Fruit fly (Drosophila melanogaster) whole organism, prepupa: ENCODE data around the gene CG31019.

ENCODE experiments used
- CG10631 ChIP-seq: fragments of 200-800 bp; sonication (Bioruptor generic); optimal IDR thresholded peaks from 2 replicates; lab custom pipeline; 2016; ENCODE audit warnings: missing biosample characterization, missing genetic modification characterization
- CG11762 ChIP-seq: fragments of 200-800 bp; sonication (Bioruptor generic); optimal IDR thresholded peaks from 3 replicates; lab custom pipeline; 2016; ENCODE audit warnings: missing biosample characterization, missing genetic modification characterization; ENCODE audit not compliant: insufficient read depth
- CG11902 ChIP-seq: fragments of 200-800 bp; sonication (Bioruptor generic); optimal IDR thresholded peaks from 3 replicates; lab custom pipeline; 2016; ENCODE audit warnings: missing biosample characterization, missing genetic modification characterization
- CG15336 ChIP-seq: fragments of 200-800 bp; sonication (Bioruptor generic); IDR thresholded peaks from 2 replicates; pipeline ENCODE4 v1.3.6; 2022; ENCODE audit warnings: missing biosample characterization, missing genetic modification characterization
- CG1621 ChIP-seq: fragments of 200-800 bp; sonication (Bioruptor generic); optimal IDR thresholded peaks from 3 replicates; lab custom pipeline; 2018; ENCODE audit warnings: missing biosample characterization, mild to moderate bottlenecking, missing genetic modification characterization
- CG16779 ChIP-seq: fragments of 200-800 bp; sonication (Bioruptor generic); optimal IDR thresholded peaks from 3 replicates; lab custom pipeline; 2017; ENCODE audit warnings: missing biosample characterization, mild to moderate bottlenecking, missing genetic modification characterization
- CG32006 ChIP-seq: fragments of 200-800 bp; sonication (Bioruptor generic); optimal IDR thresholded peaks from 3 replicates; lab custom pipeline; 2017; ENCODE audit warnings: missing biosample characterization, mild to moderate bottlenecking, missing genetic modification characterization
- CG3919 ChIP-seq: fragments of 200-800 bp; sonication (Bioruptor generic); optimal IDR thresholded peaks from 3 replicates; lab custom pipeline; 2016; ENCODE audit warnings: missing biosample characterization, missing genetic modification characterization
- CG4318 ChIP-seq: fragments of 200-800 bp; sonication (Bioruptor generic); optimal IDR thresholded peaks from 3 replicates; lab custom pipeline; 2017; ENCODE audit warnings: missing biosample characterization, mild to moderate bottlenecking, missing genetic modification characterization
- CG6163 ChIP-seq: fragments of 200-800 bp; sonication (Bioruptor generic); IDR thresholded peaks from 3 replicates; pipeline ENCODE4 v1.3.6; 2022; ENCODE audit warnings: missing biosample characterization, missing genetic modification characterization
- CG6276 ChIP-seq: fragments of 200-800 bp; sonication (Bioruptor generic); optimal IDR thresholded peaks from 2 replicates; lab custom pipeline; 2017; ENCODE audit warnings: missing biosample characterization, mild to moderate bottlenecking, missing genetic modification characterization
- CG6792 ChIP-seq: fragments of 200-800 bp; sonication (Bioruptor generic); optimal IDR thresholded peaks from 3 replicates; lab custom pipeline; 2016; ENCODE audit warnings: missing biosample characterization, missing genetic modification characterization
- CG6808 ChIP-seq: fragments of 200-800 bp; sonication (Bioruptor generic); optimal IDR thresholded peaks from 3 replicates; lab custom pipeline; 2017; ENCODE audit warnings: missing biosample characterization, missing genetic modification characterization, mild to moderate bottlenecking, moderate library complexity, missing genetic modification reagents
- CG6854 ChIP-seq: fragments of 200-800 bp; sonication (Bioruptor generic); optimal IDR thresholded peaks from 2 replicates; lab custom pipeline; 2017; ENCODE audit warnings: missing biosample characterization, mild to moderate bottlenecking, missing genetic modification characterization
- CG8319 ChIP-seq: fragments of 200-800 bp; sonication (Bioruptor generic); optimal IDR thresholded peaks from 3 replicates; lab custom pipeline; 2016; ENCODE audit warnings: missing biosample characterization, missing genetic modification characterization
- CG8632 ChIP-seq: fragments of 200-800 bp; sonication (Bioruptor generic); optimal IDR thresholded peaks from 3 replicates; lab custom pipeline; 2016; ENCODE audit warnings: missing biosample characterization, missing genetic modification characterization
- CG9139 ChIP-seq: fragments of 200-800 bp; sonication (Bioruptor generic); optimal IDR thresholded peaks from 3 replicates; lab custom pipeline; 2017; ENCODE audit warnings: missing biosample characterization, mild to moderate bottlenecking, missing genetic modification characterization
- Ets21C ChIP-seq: fragments of 200-800 bp; sonication (Bioruptor generic); optimal IDR thresholded peaks from 3 replicates; lab custom pipeline; 2016; ENCODE audit warnings: missing biosample characterization, missing genetic modification characterization
- Gug ChIP-seq: fragments of 200-800 bp; sonication (Bioruptor generic); IDR thresholded peaks from 2 replicates; pipeline ENCODE4 v1.3.6; 2022; ENCODE audit warnings: missing biosample characterization, missing genetic modification characterization
- Hr39 ChIP-seq: fragments of 200-800 bp; sonication (Bioruptor generic); optimal IDR thresholded peaks from 2 replicates; lab custom pipeline; 2016; ENCODE audit warnings: missing biosample characterization, missing genetic modification characterization
- Hr4 ChIP-seq: fragments of 200-800 bp; sonication (Bioruptor generic); optimal IDR thresholded peaks from 3 replicates; lab custom pipeline; 2016; ENCODE audit warnings: missing biosample characterization, missing genetic modification characterization
- Smox ChIP-seq: fragments of 200-800 bp; sonication (Bioruptor generic); optimal IDR thresholded peaks from 3 replicates; lab custom pipeline; 2016; ENCODE audit warnings: missing biosample characterization, missing genetic modification characterization
- Sox102F ChIP-seq: fragments of 200-800 bp; sonication (Bioruptor generic); optimal IDR thresholded peaks from 2 replicates; lab custom pipeline; 2016; ENCODE audit warnings: missing biosample characterization, mild to moderate bottlenecking, missing genetic modification characterization
- Sox15 ChIP-seq: fragments of 200-800 bp; sonication (Bioruptor generic); optimal IDR thresholded peaks from 3 replicates; lab custom pipeline; 2016; ENCODE audit warnings: missing biosample characterization, missing genetic modification characterization
- dac ChIP-seq: fragments of 200-800 bp; sonication (Bioruptor generic); optimal IDR thresholded peaks from 2 replicates; lab custom pipeline; 2017; ENCODE audit warnings: missing biosample characterization, mild to moderate bottlenecking, missing genetic modification characterization
- esn ChIP-seq: fragments of 200-800 bp; sonication (Bioruptor generic); optimal IDR thresholded peaks from 2 replicates; lab custom pipeline; 2016; ENCODE audit warnings: missing biosample characterization, mild to moderate bottlenecking, missing genetic modification characterization, moderate library complexity
- fd59A ChIP-seq: fragments of 200-800 bp; sonication (Bioruptor generic); optimal IDR thresholded peaks from 2 replicates; lab custom pipeline; 2017; ENCODE audit warnings: missing biosample characterization, mild to moderate bottlenecking, missing genetic modification characterization, missing genetic modification reagents
- fkh ChIP-seq: fragments of 200-800 bp; sonication (Bioruptor generic); optimal IDR thresholded peaks from 3 replicates; lab custom pipeline; 2017; ENCODE audit warnings: missing biosample characterization, mild to moderate bottlenecking, missing genetic modification characterization, moderate library complexity
- net ChIP-seq: fragments of 200-800 bp; sonication (Bioruptor generic); optimal IDR thresholded peaks from 3 replicates; lab custom pipeline; 2016; ENCODE audit warnings: missing biosample characterization, missing genetic modification characterization
- pdm3 ChIP-seq: fragments of 200-800 bp; sonication (Bioruptor generic); optimal IDR thresholded peaks from 3 replicates; lab custom pipeline; 2016; ENCODE audit warnings: missing biosample characterization, missing genetic modification characterization
- salr ChIP-seq, 2 experiments: fragments of 200-800 bp; sonication (Bioruptor generic); optimal IDR thresholded peaks; 3 replicates each; lab custom pipeline; 2016 to 2018; ENCODE audit warnings: missing biosample characterization in 2 of 2, missing genetic modification characterization in 2 of 2, mild to moderate bottlenecking in 1 of 2
- ss ChIP-seq, 2 experiments: fragments of 200-800 bp; sonication (Bioruptor generic); optimal IDR thresholded peaks; 2 replicates in 1 of 2; 3 replicates in 1 of 2; lab custom pipeline; 2017 to 2018; ENCODE audit warnings: mild to moderate bottlenecking in 2 of 2, missing biosample characterization in 2 of 2, missing genetic modification characterization in 2 of 2, moderate library complexity in 1 of 2
- svp ChIP-seq: fragments of 200-800 bp; sonication (Bioruptor generic); peaks from one replicate; lab custom pipeline; 2016; ENCODE audit warnings: missing biosample characterization, missing genetic modification characterization
- vri ChIP-seq: fragments of 200-800 bp; sonication (Bioruptor generic); optimal IDR thresholded peaks from 3 replicates; lab custom pipeline; 2016; ENCODE audit warnings: missing biosample characterization, mild to moderate bottlenecking, missing genetic modification characterization

The CG31019 gene

DNA sequence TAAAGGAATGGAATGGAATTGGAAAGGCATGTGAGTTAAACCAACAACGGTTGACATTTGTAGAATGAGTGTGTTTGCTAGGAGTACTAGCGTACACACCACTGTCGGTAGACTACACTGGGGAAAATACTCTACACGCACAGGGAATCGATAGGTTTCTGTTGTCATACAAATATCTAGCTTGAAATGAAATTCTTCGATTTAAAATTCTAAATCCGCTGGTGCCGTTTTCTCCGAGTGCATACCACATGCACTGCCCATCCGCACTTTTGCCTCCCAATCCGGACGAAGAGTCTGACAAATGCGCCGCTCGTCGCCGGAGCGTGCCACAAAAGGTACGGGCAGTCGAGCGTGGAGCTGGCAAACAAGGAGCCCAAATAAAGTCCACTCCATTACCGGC is 32.1 kb downstream of the CG31019 start, which contains the start of gene CG2267:
Gene CG2267, minus strand, starts transcription at position 101 of the 400 bp plus-strand sequence.
- TF ChIP-seq CG6854 (GFP tag; lab: Kevin White, UChicago) = no peak
- TF ChIP-seq Hr39 (GFP tag; lab: Kevin White, UChicago) = no peak
- TF ChIP-seq CG6163 (GFP tag; lab: Robert Waterston, UW) = no peak
- no peak for TF ChIP-seq vri (GFP tag; lab: Kevin White, UChicago)
- TF ChIP-seq Sox102F = no peak
- no peak for TF ChIP-seq fkh (GFP tag; lab: Kevin White, UChicago)
- TF ChIP-seq CG6792 (GFP tag; lab: Kevin White, UChicago) = no peak
- TF ChIP-seq CG15336 = no peak
- TF ChIP-seq Hr4 (GFP tag; lab: Kevin White, UChicago) = no peak
- no peak for TF ChIP-seq CG11902 (GFP tag; lab: Kevin White, UChicago)
- no peak for TF ChIP-seq Gug
- TF ChIP-seq dac (GFP tag; lab: Kevin White, UChicago) = no peak
- no peak for TF ChIP-seq CG8632
- TF ChIP-seq esn (GFP tag; lab: Kevin White, UChicago) = no peak
- TF ChIP-seq ss (GFP tag; optimal IDR thresholded peaks at IDR 0.05; lab: Kevin White, UChicago) = no peak
- no peak for TF ChIP-seq CG1621 (tag; lab: Kevin White, UChicago)
- no peak for TF ChIP-seq salr (GFP tag; optimal IDR thresholded peaks at IDR 0.05; lab: Kevin White, UChicago)
- TF ChIP-seq CG9139 = no peak

DNA sequence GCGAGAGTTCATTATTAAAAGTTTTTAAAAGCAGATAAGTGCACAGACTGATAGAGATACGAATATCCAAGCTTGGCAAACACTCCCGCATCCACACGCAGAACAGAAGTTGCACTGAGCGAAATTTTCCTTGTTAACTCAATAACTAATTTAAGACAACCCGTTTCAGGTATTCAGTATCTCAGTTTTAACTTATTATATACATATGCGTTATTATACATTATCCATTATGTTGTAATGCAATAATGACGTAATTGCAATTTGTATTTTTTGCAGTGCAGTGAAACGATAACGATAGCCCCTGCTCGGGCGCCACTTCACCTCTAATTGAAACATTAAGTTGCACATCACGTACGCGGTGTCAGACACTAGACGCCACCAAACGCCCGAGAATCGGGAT is 46.4 kb downstream of the CG31019 start:
- TF ChIP-seq CG10631 = peak; percentile 9
- peak; percentile 6 for TF ChIP-seq svp (GFP tag; lab: Kevin White, UChicago)
- TF ChIP-seq CG4318 (GFP tag; lab: Kevin White, UChicago) = no peak
- TF ChIP-seq CG6792 (GFP tag; lab: Kevin White, UChicago) = no peak
- peak; percentile 6 for TF ChIP-seq CG32006 (GFP tag; lab: Kevin White, UChicago)
- TF ChIP-seq CG3919 = peak; percentile 8

- no peak for TF ChIP-seq dac (GFP tag; lab: Kevin White, UChicago)
- no peak for TF ChIP-seq pdm3 (GFP tag; lab: Kevin White, UChicago)
- TF ChIP-seq CG9139 = no peak
These were observed 49.0 kb downstream of the CG31019 start, which contains the start of gene CG31013 for dm6 chr3R:30645780-30646179. Gene CG31013, minus strand, starts transcription at chr3R:30645880.

DNA sequence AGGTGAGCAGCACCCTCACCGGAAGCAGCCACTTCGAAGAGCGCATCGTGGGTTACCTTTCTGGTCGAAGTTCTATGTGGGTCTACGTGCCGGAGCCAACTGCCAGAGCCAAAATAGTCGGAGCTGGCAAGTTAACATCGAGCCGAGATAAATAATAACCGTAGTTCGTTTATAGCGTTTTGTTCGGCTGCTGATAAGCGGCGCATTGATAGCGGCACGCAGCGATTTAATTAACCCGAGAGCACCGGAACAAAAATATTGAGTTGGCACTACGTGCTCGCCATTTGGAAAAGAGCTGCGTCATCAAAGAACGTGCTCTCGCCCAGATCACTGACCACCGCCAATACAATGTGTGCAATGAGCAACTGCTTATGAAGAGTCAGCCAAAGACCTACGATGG is 51.6 kb downstream of the CG31019 start, which contains the start of gene PH4alphaPV:
Gene PH4alphaPV, minus strand, starts transcription at position 101 of the 400 bp plus-strand sequence.
- TF ChIP-seq CG32006 (GFP tag; lab: Kevin White, UChicago) (no peak), CG11762 (GFP tag; lab: Kevin White, UChicago) (no peak), pdm3 (GFP tag; lab: Kevin White, UChicago) (no peak), fd59A (GFP tag; lab: Kevin White, UChicago) (no peak), CG6792 (GFP tag; lab: Kevin White, UChicago) (no peak), CG8319 (GFP tag; lab: Kevin White, UChicago) (no peak), Sox15 (no peak), CG6276 (GFP tag; lab: Kevin White, UChicago) (no peak), Gug (no peak), fkh (GFP tag; lab: Kevin White, UChicago) (no peak), Smox (GFP tag; lab: Kevin White, UChicago) (no peak), net (no peak), Ets21C (GFP tag; lab: Kevin White, UChicago) (no peak), CG9139 (no peak), CG16779 (tag; lab: Kevin White, UChicago) (no peak), CG6808 (GFP tag; lab: Kevin White, UChicago) (no peak), vri (GFP tag; lab: Kevin White, UChicago) (no peak)
